Worm (Caenorhabditis elegans): ENCODE results near the gene aqp-7.

aqp-7 gene

ce11 chrX:3059299-3059698 is 34.4 kb downstream of the aqp-7 start, which contains the start of gene rsef-1:
rsef-1 (minus strand) TSS chrX:3059399.
- no peak for TF ChIP-seq gei-17 (GFP tag; optimal IDR thresholded peaks at IDR 0.05)

ce11 chrX:3061698-3062097 is 36.8 kb downstream of the aqp-7 start:
- TF ChIP-seq F39B2.1 (GFP tag; IDR thresholded peaks at IDR 0.05) (no peak), zfh-2 (GFP tag; conservative IDR thresholded peaks at IDR 0.05) (no peak), sea-2 (GFP tag; IDR thresholded peaks at IDR 0.05) (no peak), zim-3 (tag; optimal IDR thresholded peaks at IDR 0.05) (no peak), somi-1 (GFP tag; optimal IDR thresholded peaks at IDR 0.05) (no peak), ztf-22 (GFP tag; optimal IDR thresholded peaks at IDR 0.05) (no peak), F22D6.2 (tag; optimal IDR thresholded peaks at IDR 0.05) (no peak), pha-4 (tag; optimal IDR thresholded peaks at IDR 0.05) (no peak), mxl-1 (tag; optimal IDR thresholded peaks at IDR 0.05) (no peak), egrh-3 (GFP tag; IDR thresholded peaks at IDR 0.05) (no peak), attf-6 (GFP tag; IDR thresholded peaks at IDR 0.05) (no peak), dpff-1 (tag; optimal IDR thresholded peaks at IDR 0.05) (no peak), F55B11.4 (tag; optimal IDR thresholded peaks at IDR 0.05; ENCODE audit: borderline replicate concordance, insufficient read depth) (no peak), aptf-2 (GFP tag; conservative IDR thresholded peaks at IDR 0.05) (no peak), dox-1 (GFP tag; IDR thresholded peaks at IDR 0.05) (no peak), bed-1 (GFP tag; IDR thresholded peaks at IDR 0.05) (no peak), ztf-6 (GFP tag; IDR thresholded peaks at IDR 0.05) (no peak), Y53F4B.3 (GFP tag; IDR thresholded peaks at IDR 0.05) (no peak)

DNA sequence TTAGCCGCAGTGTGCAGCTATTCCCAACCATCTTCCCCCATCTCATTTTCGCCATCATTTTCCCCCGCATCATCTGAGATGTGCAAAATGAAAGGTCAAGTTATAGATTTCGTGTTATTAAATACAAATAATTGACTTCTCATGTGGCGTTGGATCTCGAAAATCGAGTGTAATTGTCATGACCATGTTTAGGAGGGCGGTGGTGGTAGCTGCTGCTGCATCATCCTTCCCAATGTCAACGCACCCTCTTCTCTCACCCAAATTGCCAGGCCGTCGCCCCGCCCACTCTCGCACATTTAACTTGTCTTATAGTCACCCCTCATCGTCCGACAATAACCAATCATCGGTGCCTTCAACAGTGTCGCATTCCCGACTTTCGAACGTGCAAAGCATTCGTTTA is 38.4 kb downstream of the aqp-7 start, which contains the start of gene ceh-30:
ceh-30 (plus strand) TSS at position 301 of the 400 bp plus-strand sequence.
- TF ChIP-seq nhr-179 (tag; optimal IDR thresholded peaks at IDR 0.05), result no peak
- no peak for TF ChIP-seq ceh-79 (tag; optimal IDR thresholded peaks at IDR 0.05)
- TF ChIP-seq ztf-6 (GFP tag; IDR thresholded peaks at IDR 0.05), result no peak
- no peak for TF ChIP-seq snpc-1.3 (tag; optimal IDR thresholded peaks at IDR 0.05; ENCODE audit: insufficient read depth)
- TF ChIP-seq hlh-26 (GFP tag; conservative IDR thresholded peaks at IDR 0.05), result no peak
- TF ChIP-seq mxl-1 (tag; optimal IDR thresholded peaks at IDR 0.05), result no peak
- no peak for TF ChIP-seq T07F8.4 (tag; optimal IDR thresholded peaks at IDR 0.05)
- no peak for TF ChIP-seq repo-1 (tag; optimal IDR thresholded peaks at IDR 0.05)

- no peak for TF ChIP-seq snpc-4 (GFP tag; optimal IDR thresholded peaks at IDR 0.05)
- TF ChIP-seq snpc-4 (tag; optimal IDR thresholded peaks at IDR 0.05), result no peak
- no peak for TF ChIP-seq let-526 (GFP tag; IDR thresholded peaks at IDR 0.05)
- no peak for TF ChIP-seq sea-2 (GFP tag; IDR thresholded peaks at IDR 0.05)
- no peak for TF ChIP-seq ekl-4 (GFP tag; IDR thresholded peaks at IDR 0.05)
Observed at ce11 chrX:3067052-3067451, 42.2 kb downstream of the aqp-7 start.

ce11 chrX:3070322-3070721 is 45.5 kb downstream of the aqp-7 start, which contains the start of gene ceh-31:
ceh-31 (minus strand) TSS chrX:3070422.
- TF ChIP-seq bed-1 (GFP tag; IDR thresholded peaks at IDR 0.05), result no peak
- no peak for TF ChIP-seq ccch-3 (GFP tag; optimal IDR thresholded peaks at IDR 0.05)
- no peak for TF ChIP-seq Y56A3A.18 (GFP tag; IDR thresholded peaks at IDR 0.05)
- TF ChIP-seq sea-2 (GFP tag; IDR thresholded peaks at IDR 0.05), result no peak
- no peak for TF ChIP-seq attf-3 (GFP tag; conservative IDR thresholded peaks at IDR 0.05)
- TF ChIP-seq F57C9.4 (tag; optimal IDR thresholded peaks at IDR 0.05), result no peak
- no peak for TF ChIP-seq attf-5 (GFP tag; optimal IDR thresholded peaks at IDR 0.05)
- no peak for TF ChIP-seq F22D6.2 (tag; optimal IDR thresholded peaks at IDR 0.05)
- no peak for TF ChIP-seq him-1 (tag; optimal IDR thresholded peaks at IDR 0.05)
- TF ChIP-seq C17E4.6 (GFP tag; IDR thresholded peaks at IDR 0.05), result no peak
- no peak for TF ChIP-seq snpc-1.1 (tag; optimal IDR thresholded peaks at IDR 0.05; ENCODE audit: insufficient read depth)
- no peak for TF ChIP-seq nhr-120 (GFP tag; IDR thresholded peaks at IDR 0.05)
- TF ChIP-seq lag-1 (GFP tag; IDR thresholded peaks at IDR 0.05), result no peak
